Fruit fly (Drosophila melanogaster): ENCODE data around the gene CG31223.

Gene CG31223

dm6 chr3R:20818689-20819088 is 12.2 kb upstream of the CG31223 start, which contains the start of gene CG17270:
Gene CG17270 (minus strand): TSS chr3R:20818929.
- TF ChIP-seq ttk (optimal IDR thresholded peaks at IDR 0.05) (no peak), psq (optimal IDR thresholded peaks at IDR 0.05) (no peak), Sin3A (optimal IDR thresholded peaks at IDR 0.05) (no peak), insv (optimal IDR thresholded peaks at IDR 0.05) (no peak), h (optimal IDR thresholded peaks at IDR 0.05) (no peak), Myc (optimal IDR thresholded peaks at IDR 0.05) (no peak)

dm6 chr3R:20821815-20822375 is 9.0 kb upstream of the CG31223 start, which contains the start of the genes CG17271 and RpS20:
Gene CG17271 (minus strand): TSS chr3R:20821848.
Gene RpS20 (plus strand): TSS chr3R:20822181.
- no peak for TF ChIP-seq insv (optimal IDR thresholded peaks at IDR 0.05)
- TF ChIP-seq Myc (optimal IDR thresholded peaks at IDR 0.05) = no peak
- no peak for TF ChIP-seq h (optimal IDR thresholded peaks at IDR 0.05)
- no peak for TF ChIP-seq ttk (optimal IDR thresholded peaks at IDR 0.05)
- no peak for TF ChIP-seq Sin3A (optimal IDR thresholded peaks at IDR 0.05)
- TF ChIP-seq psq (optimal IDR thresholded peaks at IDR 0.05) = no peak

- TF ChIP-seq insv (optimal IDR thresholded peaks at IDR 0.05) = no peak
- no peak for TF ChIP-seq psq (optimal IDR thresholded peaks at IDR 0.05)
- no peak for TF ChIP-seq Myc (optimal IDR thresholded peaks at IDR 0.05)
- TF ChIP-seq h (optimal IDR thresholded peaks at IDR 0.05) = no peak
- no peak for TF ChIP-seq ttk (optimal IDR thresholded peaks at IDR 0.05)
- TF ChIP-seq Sin3A (optimal IDR thresholded peaks at IDR 0.05) = no peak
These were observed 7.0 kb upstream of the CG31223 start, which contains the start of gene CG17272 for dm6 chr3R:20823704-20824454. Gene CG17272 (minus strand): TSS chr3R:20824239.

dm6 chr3R:20826929-20827328 is 4.0 kb upstream of the CG31223 start:
- TF ChIP-seq ttk (optimal IDR thresholded peaks at IDR 0.05) = no peak
- TF ChIP-seq h (optimal IDR thresholded peaks at IDR 0.05) = no peak
- TF ChIP-seq Myc (optimal IDR thresholded peaks at IDR 0.05) = no peak
- TF ChIP-seq Sin3A (optimal IDR thresholded peaks at IDR 0.05) = no peak
- no peak for TF ChIP-seq insv (optimal IDR thresholded peaks at IDR 0.05)
- TF ChIP-seq psq (optimal IDR thresholded peaks at IDR 0.05) = no peak

dm6 chr3R:20828520-20829415 is 2.2 kb upstream of the CG31223 start:
- no peak for TF ChIP-seq Myc (optimal IDR thresholded peaks at IDR 0.05)
- no peak for TF ChIP-seq psq (optimal IDR thresholded peaks at IDR 0.05)
- TF ChIP-seq Sin3A (optimal IDR thresholded peaks at IDR 0.05) = no peak
- TF ChIP-seq insv (optimal IDR thresholded peaks at IDR 0.05) = no peak
- no peak for TF ChIP-seq ttk (optimal IDR thresholded peaks at IDR 0.05)
- TF ChIP-seq h (optimal IDR thresholded peaks at IDR 0.05) = no peak

dm6 chr3R:20829416-20830131 is 1.4 kb upstream of the CG31223 start:
- TF ChIP-seq h (optimal IDR thresholded peaks at IDR 0.05) (no peak), ttk (optimal IDR thresholded peaks at IDR 0.05) (no peak), insv (optimal IDR thresholded peaks at IDR 0.05) (no peak), Sin3A (optimal IDR thresholded peaks at IDR 0.05) (no peak), Myc (optimal IDR thresholded peaks at IDR 0.05) (no peak), psq (optimal IDR thresholded peaks at IDR 0.05) (no peak)

- TF ChIP-seq Myc (optimal IDR thresholded peaks at IDR 0.05) (no peak), ttk (optimal IDR thresholded peaks at IDR 0.05) (no peak), insv (optimal IDR thresholded peaks at IDR 0.05) (no peak), Sin3A (optimal IDR thresholded peaks at IDR 0.05) (no peak)
These were observed 703 bp upstream of the CG31223 start, which contains the start of gene Adss for dm6 chr3R:20830153-20830695. Gene Adss (minus strand): TSS chr3R:20830580.

- TF ChIP-seq Sin3A (optimal IDR thresholded peaks at IDR 0.05) = no peak
- TF ChIP-seq h (optimal IDR thresholded peaks at IDR 0.05) = no peak
- no peak for TF ChIP-seq ttk (optimal IDR thresholded peaks at IDR 0.05)
- no peak for TF ChIP-seq psq (optimal IDR thresholded peaks at IDR 0.05)
- TF ChIP-seq Myc (optimal IDR thresholded peaks at IDR 0.05) = no peak
- TF ChIP-seq insv (optimal IDR thresholded peaks at IDR 0.05) = no peak
These were observed 2.0 kb downstream of the CG31223 start, which contains the start of gene Synd for dm6 chr3R:20832689-20833524. Gene Synd (plus strand): TSS chr3R:20832799.

dm6 chr3R:20833664-20834063 is 2.7 kb downstream of the CG31223 start:
- TF ChIP-seq psq (optimal IDR thresholded peaks at IDR 0.05) (no peak), Sin3A (optimal IDR thresholded peaks at IDR 0.05) (no peak), ttk (optimal IDR thresholded peaks at IDR 0.05) (no peak), h (optimal IDR thresholded peaks at IDR 0.05) (no peak), insv (optimal IDR thresholded peaks at IDR 0.05) (no peak), Myc (optimal IDR thresholded peaks at IDR 0.05) (no peak)

dm6 chr3R:20834770-20835183 is 3.9 kb downstream of the CG31223 start:
- no peak for TF ChIP-seq Myc (optimal IDR thresholded peaks at IDR 0.05)
- no peak for TF ChIP-seq psq (optimal IDR thresholded peaks at IDR 0.05)
- TF ChIP-seq insv (optimal IDR thresholded peaks at IDR 0.05) = no peak
- no peak for TF ChIP-seq Sin3A (optimal IDR thresholded peaks at IDR 0.05)
- TF ChIP-seq h (optimal IDR thresholded peaks at IDR 0.05) = no peak
- TF ChIP-seq ttk (optimal IDR thresholded peaks at IDR 0.05) = no peak

All from Kc167 (cell line).